Worm (Caenorhabditis elegans) whole organism, young adult: ENCODE measurements around the gene col-187.

Source experiments
- B0336.3 ChIP-seq: fragments of 200-800 bp; sonication (Bioruptor generic); IDR thresholded peaks from 2 replicates; pipeline ENCODE4 v1.3.6; 2022; ENCODE audit warnings: missing genetic modification characterization, missing compliant biosample characterization
- D2030.7 ChIP-seq: fragments of 200-800 bp; sonication (Bioruptor generic); IDR thresholded peaks from 2 replicates; pipeline ENCODE4 v1.3.6; 2022; ENCODE audit warnings: missing genetic modification reagents, missing genetic modification characterization, missing compliant biosample characterization
- F10E7.11 ChIP-seq: sonication (generic microtip); optimal IDR thresholded peaks from 2 replicates; lab custom pipeline; 2017; ENCODE audit warnings: mild to moderate bottlenecking, missing genetic modification characterization, moderate library complexity, missing compliant biosample characterization
- F23B12.7 ChIP-seq: sonication (generic microtip); optimal IDR thresholded peaks from 2 replicates; lab custom pipeline; 2017; ENCODE audit warnings: missing genetic modification characterization, mild to moderate bottlenecking, missing compliant biosample characterization, antibody characterized with exemption, moderate library complexity; ENCODE audit not compliant: insufficient read depth
- F57A8.1 ChIP-seq: fragments of 200-800 bp; sonication (Bioruptor generic); optimal IDR thresholded peaks from 2 replicates; lab custom pipeline; 2018; ENCODE audit warnings: mild to moderate bottlenecking, missing genetic modification characterization, moderate library complexity, missing compliant biosample characterization
- F57C9.4 ChIP-seq: sonication (generic microtip); optimal IDR thresholded peaks from 2 replicates; lab custom pipeline; 2017; ENCODE audit warnings: mild to moderate bottlenecking, missing genetic modification characterization, missing compliant biosample characterization
- T07F8.4 ChIP-seq: sonication (generic microtip); optimal IDR thresholded peaks from 2 replicates; lab custom pipeline; 2016; ENCODE audit warnings: mild to moderate bottlenecking, missing genetic modification characterization, moderate library complexity, missing compliant biosample characterization
- attf-3 ChIP-seq: fragments of 200-800 bp; sonication (Bioruptor generic); conservative IDR thresholded peaks from 2 replicates; pipeline ENCODE4 v1.3.6; 2022; ENCODE audit warnings: missing genetic modification reagents, missing genetic modification characterization, missing compliant biosample characterization
- bed-2 ChIP-seq: fragments of 200-800 bp; sonication (Bioruptor generic); IDR thresholded peaks from 2 replicates; pipeline ENCODE4 v1.3.6; 2022; ENCODE audit warnings: missing genetic modification reagents, missing genetic modification characterization, missing compliant biosample characterization
- cebp-2 ChIP-seq: fragments of 200-800 bp; sonication (Bioruptor generic); IDR thresholded peaks from 2 replicates; pipeline ENCODE4 v1.3.6; 2022; ENCODE audit warnings: missing genetic modification characterization, missing compliant biosample characterization
- ceh-100 ChIP-seq: fragments of 200-800 bp; sonication (Bioruptor generic); IDR thresholded peaks from 2 replicates; pipeline ENCODE4 v1.3.6; 2022; ENCODE audit warnings: missing genetic modification reagents, missing genetic modification characterization, missing compliant biosample characterization
- ceh-40 ChIP-seq: fragments of 200-800 bp; sonication (Bioruptor generic); IDR thresholded peaks from 2 replicates; pipeline ENCODE4 v1.3.6; 2022; ENCODE audit warnings: missing genetic modification characterization, missing compliant biosample characterization
- ceh-58 ChIP-seq: fragments of 200-800 bp; sonication (Bioruptor generic); IDR thresholded peaks from 2 replicates; pipeline ENCODE4 v1.3.6; 2022; ENCODE audit warnings: missing genetic modification characterization, missing compliant biosample characterization
- ceh-79 ChIP-seq: sonication (generic microtip); optimal IDR thresholded peaks from 2 replicates; lab custom pipeline; 2017; ENCODE audit warnings: mild to moderate bottlenecking, missing genetic modification characterization, missing compliant biosample characterization
- ceh-91 ChIP-seq: fragments of 200-800 bp; sonication (Bioruptor generic); IDR thresholded peaks from 2 replicates; pipeline ENCODE4 v1.3.6; 2022; ENCODE audit warnings: missing genetic modification reagents, missing genetic modification characterization, missing compliant biosample characterization
- dox-1 ChIP-seq: fragments of 200-800 bp; sonication (Bioruptor generic); IDR thresholded peaks from 2 replicates; pipeline ENCODE4 v1.3.6; 2022; ENCODE audit warnings: missing genetic modification reagents, missing genetic modification characterization, missing compliant biosample characterization
- ekl-4 ChIP-seq: fragments of 200-800 bp; sonication (Bioruptor generic); IDR thresholded peaks from 2 replicates; pipeline ENCODE4 v1.3.6; 2022; ENCODE audit warnings: missing genetic modification reagents, missing genetic modification characterization, missing compliant biosample characterization
- ets-4 ChIP-seq: fragments of 200-800 bp; sonication (Bioruptor generic); optimal IDR thresholded peaks from 2 replicates; lab custom pipeline; 2018; ENCODE audit warnings: mild to moderate bottlenecking, missing genetic modification characterization, missing compliant biosample characterization
- gei-17 ChIP-seq: fragments of 200-800 bp; sonication (Bioruptor generic); optimal IDR thresholded peaks from 2 replicates; lab custom pipeline; 2018; ENCODE audit warnings: mild to moderate bottlenecking, missing genetic modification characterization, missing compliant biosample characterization
- him-1 ChIP-seq: sonication (generic microtip); optimal IDR thresholded peaks from 2 replicates; lab custom pipeline; 2016; ENCODE audit warnings: missing genotype, missing genetic modification reagents, missing genetic modification characterization, missing compliant biosample characterization
- hrde-1 ChIP-seq: sonication (generic microtip); optimal IDR thresholded peaks from 2 replicates; lab custom pipeline; 2016; ENCODE audit warnings: missing genetic modification characterization, mild to moderate bottlenecking, missing compliant biosample characterization, moderate library complexity, missing genotype, missing genetic modification reagents, borderline replicate concordance
- lir-1 ChIP-seq: fragments of 200-800 bp; sonication (Bioruptor generic); conservative IDR thresholded peaks from 2 replicates; pipeline ENCODE4 v1.3.6; 2022; ENCODE audit warnings: missing genetic modification reagents, missing genetic modification characterization, missing compliant biosample characterization
- madf-10 ChIP-seq: sonication (generic microtip); optimal IDR thresholded peaks from 2 replicates; lab custom pipeline; 2016; ENCODE audit warnings: mild to moderate bottlenecking, missing genetic modification characterization, missing compliant biosample characterization
- nhr-90 ChIP-seq: sonication (generic microtip); optimal IDR thresholded peaks from 2 replicates; lab custom pipeline; 2016; ENCODE audit warnings: missing genotype, mild to moderate bottlenecking, missing genetic modification characterization, missing compliant biosample characterization
- repo-1 ChIP-seq: sonication (generic microtip); optimal IDR thresholded peaks from 2 replicates; lab custom pipeline; 2017; ENCODE audit warnings: mild to moderate bottlenecking, missing genetic modification characterization, missing compliant biosample characterization
- sdz-38 ChIP-seq: sonication (generic microtip); optimal IDR thresholded peaks from 2 replicates; lab custom pipeline; 2016; ENCODE audit warnings: missing genotype, missing genetic modification characterization, missing compliant biosample characterization
- snpc-1.1 ChIP-seq: sonication (generic microtip); optimal IDR thresholded peaks from 2 replicates; lab custom pipeline; 2017; ENCODE audit warnings: missing genetic modification characterization, mild to moderate bottlenecking, missing compliant biosample characterization, antibody characterized with exemption, moderate library complexity, missing genotype, missing genetic modification reagents; ENCODE audit not compliant: insufficient read depth
- snpc-4 ChIP-seq, 5 experiments: fragments of 150-350 bp in 1 of 5; sonication (generic microtip) in 4 of 5; optimal IDR thresholded peaks; 2 replicates each; lab custom pipeline; 2014 to 2018; ENCODE audit warnings: missing genetic modification characterization in 5 of 5, missing biosample characterization in 3 of 5, antibody characterized with exemption in 2 of 5, mild to moderate bottlenecking in 2 of 5, missing compliant biosample characterization in 2 of 5, missing genotype in 2 of 5, moderate library complexity in 2 of 5, missing genetic modification reagents in 1 of 5
- somi-1 ChIP-seq: fragments of 200-800 bp; sonication (Bioruptor generic); optimal IDR thresholded peaks from 2 replicates; lab custom pipeline; 2018; ENCODE audit warnings: mild to moderate bottlenecking, missing genetic modification characterization, missing compliant biosample characterization
- unc-130 ChIP-seq: sonication (generic microtip); optimal IDR thresholded peaks from 2 replicates; lab custom pipeline; 2016; ENCODE audit warnings: missing genetic modification reagents, missing genetic modification characterization, missing compliant biosample characterization
- zfh-2 ChIP-seq: fragments of 200-800 bp; sonication (Bioruptor generic); conservative IDR thresholded peaks from 2 replicates; pipeline ENCODE4 v1.3.6; 2022; ENCODE audit warnings: missing genetic modification reagents, missing genetic modification characterization, missing compliant biosample characterization
- ztf-22 ChIP-seq: fragments of 200-800 bp; sonication (Bioruptor generic); optimal IDR thresholded peaks from 2 replicates; lab custom pipeline; 2018; ENCODE audit warnings: mild to moderate bottlenecking, missing genetic modification characterization, moderate library complexity, missing compliant biosample characterization

The col-187 gene

DNA sequence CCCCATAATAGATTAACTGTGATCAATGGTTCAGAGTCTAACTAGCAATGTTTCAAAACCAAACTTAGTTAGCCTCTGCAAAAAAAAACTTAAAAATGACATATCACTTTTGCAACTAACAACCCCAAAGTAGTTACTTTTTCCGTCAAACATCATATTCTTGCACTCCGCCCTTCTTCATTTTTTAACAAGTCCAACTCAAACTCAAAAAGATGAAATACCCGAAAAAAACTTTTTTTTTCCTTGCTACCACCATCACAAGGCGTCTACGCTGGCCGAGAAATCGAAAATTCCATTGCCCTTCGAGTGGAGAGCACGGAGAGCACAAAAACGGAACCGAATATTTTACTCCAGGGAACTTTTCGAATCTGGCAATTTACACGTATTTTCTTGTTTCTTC, 33.2 kb downstream of the col-187 start:
- TF ChIP-seq snpc-1.1 (tag; lab: Kevin White, UChicago) (no peak), ekl-4 (GFP tag; lab: Robert Waterston, UW) (no peak), F57C9.4 (tag; lab: Kevin White, UChicago) (no peak), somi-1 (GFP tag; lab: Kevin White, UChicago) (no peak), sdz-38 (tag; lab: Kevin White, UChicago) (no peak), ztf-22 (GFP tag; lab: Kevin White, UChicago) (no peak)

ce11 chrX:16112923-16113322, 40.2 kb downstream of the col-187 start:
- TF ChIP-seq sdz-38 (tag; lab: Kevin White, UChicago) (no peak), snpc-4 (GFP tag; optimal IDR thresholded peaks at IDR 0.05; lab: Kevin White, UChicago) (no peak), snpc-4 (tag; optimal IDR thresholded peaks at IDR 0.05; lab: Kevin White, UChicago) (peak in 2 of 4 experiments; percentile 79 to 87), ceh-100 (GFP tag; lab: Robert Waterston, UW) (no peak), ceh-91 (GFP tag; lab: Robert Waterston, UW) (no peak), bed-2 (GFP tag; lab: Robert Waterston, UW) (0 out of 2 replicates have a peak, but pooled peaks have one; percentile 17), ceh-58 (GFP tag; lab: Robert Waterston, UW) (no peak), B0336.3 (no peak), ets-4 (GFP tag; lab: Kevin White, UChicago) (no peak), dox-1 (GFP tag; lab: Robert Waterston, UW) (0 out of 2 replicates have a peak, but pooled peaks have one; percentile 16), F57A8.1 (GFP tag; lab: Kevin White, UChicago) (no peak), cebp-2 (GFP tag; lab: Robert Waterston, UW) (no peak), zfh-2 (peak; percentile 70)

ce11 chrX:16113996-16114395, 41.3 kb downstream of the col-187 start:
- no peak for TF ChIP-seq hrde-1 (tag; lab: Kevin White, UChicago)
- no peak for TF ChIP-seq F10E7.11

ce11 chrX:16116279-16116678, 43.6 kb downstream of the col-187 start:
- no peak for TF ChIP-seq gei-17 (GFP tag; lab: Kevin White, UChicago)
- TF ChIP-seq nhr-90, result no peak
- TF ChIP-seq him-1 (tag; lab: Kevin White, UChicago), result no peak
- TF ChIP-seq D2030.7 (GFP tag; lab: Robert Waterston, UW), result no peak
- no peak for TF ChIP-seq unc-130 (GFP tag; lab: Kevin White, UChicago)
- no peak for TF ChIP-seq attf-3 (GFP tag; lab: Robert Waterston, UW)
- TF ChIP-seq lir-1 (GFP tag; lab: Robert Waterston, UW), result no peak
- TF ChIP-seq repo-1, result no peak
- TF ChIP-seq, all 124 proteins: peak for 0

- TF ChIP-seq ceh-79 (tag; lab: Kevin White, UChicago), result no peak
- no peak for TF ChIP-seq ceh-40
- TF ChIP-seq F23B12.7 (tag; lab: Kevin White, UChicago), result no peak
- TF ChIP-seq T07F8.4 (tag; lab: Kevin White, UChicago), result no peak
- no peak for TF ChIP-seq madf-10 (tag; lab: Kevin White, UChicago)
Measured at ce11 chrX:16117176-16117575, 44.5 kb downstream of the col-187 start.
